Worm (Caenorhabditis elegans) whole organism, L1 larva: ENCODE measurements around the gene C25D7.9.
"Not testable (repeated sequence)": the region's sequence is repeated elsewhere in the genome, so short reads cannot be mapped to it uniquely, and the experiment has no call there.

Source experiments
- Y116A8C.19 ChIP-seq: sonication (generic microtip); optimal IDR thresholded peaks from 2 replicates; lab custom pipeline; 2016; ENCODE audit warnings: missing compliant biosample characterization, missing genetic modification characterization, borderline replicate concordance
- aha-1 ChIP-seq: fragments of 150-350 bp; optimal IDR thresholded peaks from 2 replicates; lab custom pipeline; 2014; ENCODE audit warnings: missing biosample characterization, missing genetic modification characterization
- aly-2 ChIP-seq: fragments of 150-350 bp; optimal IDR thresholded peaks from 2 replicates; lab custom pipeline; 2014; ENCODE audit warnings: missing biosample characterization, missing genetic modification characterization
- ceh-63 ChIP-seq: fragments of 200-800 bp; sonication (Bioruptor generic); optimal IDR thresholded peaks from 2 replicates; lab custom pipeline; 2018; ENCODE audit warnings: mild to moderate bottlenecking, missing genetic modification characterization, missing compliant biosample characterization
- ceh-8 ChIP-seq: fragments of 200-800 bp; sonication (Bioruptor generic); optimal IDR thresholded peaks from 2 replicates; lab custom pipeline; 2018; ENCODE audit warnings: mild to moderate bottlenecking, missing genetic modification characterization, moderate library complexity, missing compliant biosample characterization
- ceh-88 ChIP-seq: fragments of 200-800 bp; sonication (Bioruptor generic); IDR thresholded peaks from 2 replicates; pipeline ENCODE4 v1.3.6; 2022; ENCODE audit warnings: missing genetic modification characterization, missing compliant biosample characterization
- dpl-1 ChIP-seq, 3 experiments: fragments of 150-350 bp in 2 of 3; sonication (generic microtip) in 1 of 3; optimal IDR thresholded peaks; 2 replicates each; lab custom pipeline; 2014 to 2017; ENCODE audit warnings: missing biosample characterization in 3 of 3, missing genetic modification characterization in 3 of 3, missing genetic modification reagents in 3 of 3
- efl-1 ChIP-seq, 4 experiments: fragments of 150-350 bp; optimal IDR thresholded peaks in 3 of 4; peaks in 1 of 4; 1 replicate in 1 of 4; 2 replicates in 3 of 4; lab custom pipeline; 2014; ENCODE audit warnings: missing biosample characterization in 2 of 4, missing genetic modification characterization in 2 of 4, missing genetic modification reagents in 2 of 4
- egl-13 ChIP-seq: sonication (generic microtip); optimal IDR thresholded peaks from 2 replicates; lab custom pipeline; 2016; ENCODE audit warnings: missing genotype, missing genetic modification reagents, missing genetic modification characterization, missing compliant biosample characterization
- ets-5 ChIP-seq: fragments of 200-800 bp; sonication (Bioruptor generic); IDR thresholded peaks from 2 replicates; pipeline ENCODE4 v1.3.6; 2022; ENCODE audit warnings: missing genetic modification characterization, missing compliant biosample characterization
- fkh-10 ChIP-seq: sonication (generic microtip); optimal IDR thresholded peaks from 2 replicates; lab custom pipeline; 2017; ENCODE audit warnings: missing biosample characterization, missing genetic modification reagents, missing genetic modification characterization
- fkh-4 ChIP-seq: sonication (generic microtip); optimal IDR thresholded peaks from 2 replicates; lab custom pipeline; 2016; ENCODE audit warnings: missing compliant biosample characterization, missing genetic modification characterization, borderline replicate concordance
- grh-1 ChIP-seq: fragments of 200-800 bp; sonication (Bioruptor generic); IDR thresholded peaks from 2 replicates; pipeline ENCODE4 v1.3.6; 2022; ENCODE audit warnings: missing genetic modification reagents, missing genetic modification characterization, missing compliant biosample characterization
- hlh-4 ChIP-seq: sonication (generic microtip); optimal IDR thresholded peaks from 2 replicates; lab custom pipeline; 2016; ENCODE audit warnings: mild to moderate bottlenecking, missing genetic modification characterization, missing compliant biosample characterization
- isw-1 ChIP-seq: fragments of 200-800 bp; sonication (Bioruptor generic); IDR thresholded peaks from 2 replicates; pipeline ENCODE4 v1.3.6; 2022; ENCODE audit warnings: missing genetic modification characterization, missing compliant biosample characterization
- lin-13 ChIP-seq: fragments of 150-350 bp; optimal IDR thresholded peaks from 2 replicates; lab custom pipeline; 2014; ENCODE audit warnings: missing biosample characterization, missing genetic modification reagents, missing genetic modification characterization
- lin-35 ChIP-seq, 2 experiments: fragments of 150-350 bp; optimal IDR thresholded peaks; 2 replicates each; lab custom pipeline; 2014; ENCODE audit warnings: missing biosample characterization in 2 of 2, missing genetic modification characterization in 2 of 2, missing genetic modification reagents in 2 of 2
- mep-1 ChIP-seq: fragments of 150-350 bp; optimal IDR thresholded peaks from 2 replicates; lab custom pipeline; 2014; ENCODE audit warnings: missing biosample characterization, missing genetic modification characterization
- nhr-11 ChIP-seq: fragments of 150-350 bp; optimal IDR thresholded peaks from 2 replicates; lab custom pipeline; 2014; ENCODE audit warnings: missing biosample characterization, missing genetic modification characterization
- nhr-19 ChIP-seq: fragments of 200-800 bp; sonication (Bioruptor generic); conservative IDR thresholded peaks from 2 replicates; pipeline ENCODE4 v1.3.6; 2022; ENCODE audit warnings: missing genetic modification characterization, missing compliant biosample characterization
- nhr-20 ChIP-seq: sonication (generic microtip); optimal IDR thresholded peaks from 2 replicates; lab custom pipeline; 2016; ENCODE audit warnings: mild to moderate bottlenecking, missing genetic modification characterization, missing compliant biosample characterization
- nhr-28 ChIP-seq: fragments of 150-350 bp; optimal IDR thresholded peaks from 2 replicates; lab custom pipeline; 2014; ENCODE audit warnings: missing biosample characterization, missing genetic modification characterization
- nhr-47 ChIP-seq: sonication (generic microtip); optimal IDR thresholded peaks from 2 replicates; lab custom pipeline; 2016; ENCODE audit warnings: mild to moderate bottlenecking, missing genetic modification characterization, moderate library complexity, missing compliant biosample characterization
- nhr-77 ChIP-seq: fragments of 150-350 bp; optimal IDR thresholded peaks from 2 replicates; lab custom pipeline; 2014; ENCODE audit warnings: missing biosample characterization, missing genetic modification characterization
- nhr-85 ChIP-seq: sonication (generic microtip); peaks from one replicate; lab custom pipeline; 2016; ENCODE audit warnings: missing genetic modification characterization, inconsistent platforms, missing compliant biosample characterization
- nhr-90 ChIP-seq: sonication (generic microtip); optimal IDR thresholded peaks from 2 replicates; lab custom pipeline; 2016; ENCODE audit warnings: mild to moderate bottlenecking, missing genetic modification characterization, missing compliant biosample characterization; ENCODE audit not compliant: poor library complexity
- pag-3 ChIP-seq: sonication (generic microtip); optimal IDR thresholded peaks from 2 replicates; lab custom pipeline; 2017; ENCODE audit warnings: missing genetic modification characterization, mild to moderate bottlenecking, missing compliant biosample characterization, antibody characterized with exemption, borderline replicate concordance; ENCODE audit not compliant: insufficient read depth
- rnt-1 ChIP-seq: sonication (generic microtip); optimal IDR thresholded peaks from 2 replicates; lab custom pipeline; 2016; ENCODE audit warnings: mild to moderate bottlenecking, missing genetic modification characterization, moderate library complexity, missing compliant biosample characterization
- snpc-4 ChIP-seq: fragments of 150-350 bp; optimal IDR thresholded peaks from 2 replicates; lab custom pipeline; 2014; ENCODE audit warnings: missing biosample characterization, missing genetic modification characterization
- swsn-7 ChIP-seq: sonication (generic microtip); optimal IDR thresholded peaks from 2 replicates; lab custom pipeline; 2016; ENCODE audit warnings: missing genetic modification characterization, missing compliant biosample characterization
- unc-62 ChIP-seq: fragments of 150-350 bp; optimal IDR thresholded peaks from 2 replicates; lab custom pipeline; 2014; ENCODE audit warnings: missing biosample characterization, missing genetic modification reagents, missing genetic modification characterization
- xbp-1 ChIP-seq: sonication (generic microtip); optimal IDR thresholded peaks from 2 replicates; lab custom pipeline; 2016; ENCODE audit warnings: missing genetic modification characterization, missing compliant biosample characterization

C25D7.9 gene

DNA sequence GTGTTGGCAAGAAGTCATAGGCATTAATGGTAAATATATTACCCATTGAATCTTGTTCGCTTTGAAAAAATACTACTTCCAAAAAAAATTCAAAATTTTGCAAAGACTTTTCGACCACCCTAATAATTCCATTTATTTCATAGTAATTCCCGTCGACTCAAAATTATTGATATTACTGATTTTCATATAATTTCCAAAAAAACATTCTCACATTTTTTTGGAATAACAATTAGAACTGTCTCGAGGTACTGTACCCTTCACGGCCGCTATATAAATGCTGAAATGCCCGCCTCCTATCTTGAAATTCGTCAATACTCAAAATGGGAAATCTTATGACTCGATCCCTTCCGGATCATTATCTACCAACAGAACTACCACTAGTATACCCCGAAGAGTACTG is 41.4 kb upstream of the C25D7.9 start, which contains the start of gene F14H8.4:
F14H8.4 (plus strand) TSS at position 301 of the 400 bp plus-strand sequence.
- TF ChIP-seq unc-62 (GFP tag; lab: Kevin White, UChicago) (no peak), nhr-28 (tag; lab: Kevin White, UChicago) (no peak), ceh-8 (GFP tag; lab: Kevin White, UChicago) (peak; percentile 58)

DNA sequence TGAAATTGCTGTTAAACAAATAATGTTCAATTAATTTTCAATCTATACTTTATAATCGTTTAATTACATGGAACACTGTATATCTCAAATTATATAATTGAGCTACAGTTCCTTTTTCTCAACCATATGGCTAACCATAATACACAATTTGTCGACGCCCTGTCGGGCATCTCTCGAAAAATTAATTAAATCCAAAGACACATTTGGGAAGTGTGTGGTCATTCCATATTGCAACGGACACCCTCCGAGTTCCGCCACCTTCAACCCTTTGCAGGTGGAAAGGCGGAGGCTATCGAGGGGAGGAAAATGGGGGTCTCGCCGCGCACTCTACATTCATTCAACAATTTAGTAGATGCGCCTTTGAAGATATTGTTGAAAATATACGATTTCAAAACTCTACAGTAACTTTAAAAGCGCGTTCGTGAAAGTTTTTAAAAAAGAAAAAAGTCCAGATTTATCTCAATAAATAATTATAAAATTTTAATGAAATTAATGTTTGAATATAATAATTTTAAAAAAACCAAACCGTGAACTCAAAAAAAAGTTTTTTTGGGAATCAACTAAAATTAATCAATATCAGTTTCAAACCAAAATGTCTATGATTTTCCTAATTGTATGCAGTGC is 35.9 kb upstream of the C25D7.9 start, which contains the start of gene F14H8.8:
F14H8.8 (plus strand) TSS at position 574 of the 624 bp plus-strand sequence.
- TF ChIP-seq nhr-85 = peak; percentile 78
- TF ChIP-seq ceh-63 (GFP tag; lab: Kevin White, UChicago) = no peak
- no peak for TF ChIP-seq Y116A8C.19 (tag; lab: Kevin White, UChicago)
- TF ChIP-seq lin-13 (GFP tag; lab: Kevin White, UChicago) = no peak
- peak; percentile 97 for TF ChIP-seq snpc-4 (tag; lab: Kevin White, UChicago)
- TF ChIP-seq egl-13 (tag; lab: Kevin White, UChicago) = no peak
- TF ChIP-seq lin-35 (GFP tag; optimal IDR thresholded peaks at IDR 0.05; lab: Kevin White, UChicago) = peak in 1 of 2 experiments; percentile 7
- peak; percentile 77 for TF ChIP-seq nhr-90 (tag; lab: Kevin White, UChicago)
- peak; percentile 49; the same call in 1 of the 2 replicates for TF ChIP-seq grh-1 (GFP tag; lab: Robert Waterston, UW)
- no peak for TF ChIP-seq isw-1
- peak; percentile 55 for TF ChIP-seq nhr-47 (tag; lab: Kevin White, UChicago)
- peak; percentile 35 for TF ChIP-seq nhr-20 (tag; lab: Kevin White, UChicago)
- no peak for TF ChIP-seq pag-3 (tag; lab: Kevin White, UChicago)
- TF ChIP-seq ceh-88 (GFP tag; lab: Robert Waterston, UW) = no peak
- TF ChIP-seq fkh-10 (GFP tag; lab: Kevin White, UChicago) = no peak
- TF ChIP-seq dpl-1 (GFP tag; optimal IDR thresholded peaks at IDR 0.05; lab: Kevin White, UChicago) = peak in 1 of 3 experiments; percentile 12
- TF ChIP-seq nhr-77 (tag; lab: Kevin White, UChicago) = no peak
- TF ChIP-seq rnt-1 = peak; percentile 22
- no peak for TF ChIP-seq mep-1 (tag; lab: Kevin White, UChicago)
- peak in 1 of 2 experiments; percentile 22 for TF ChIP-seq efl-1 (optimal IDR thresholded peaks at IDR 0.05; lab: Kevin White, UChicago)
- TF ChIP-seq efl-1 (GFP tag; optimal IDR thresholded peaks at IDR 0.05 in 1 of 2; lab: Kevin White, UChicago) = no peak
- peak; percentile 43 for TF ChIP-seq swsn-7 (tag; lab: Kevin White, UChicago)
- no peak for TF ChIP-seq fkh-4 (tag; lab: Kevin White, UChicago)
- TF ChIP-seq nhr-19 (GFP tag; lab: Robert Waterston, UW) = peak; percentile 69
- TF ChIP-seq aly-2 = no peak
- TF ChIP-seq, all 84 proteins: peak for 12

DNA sequence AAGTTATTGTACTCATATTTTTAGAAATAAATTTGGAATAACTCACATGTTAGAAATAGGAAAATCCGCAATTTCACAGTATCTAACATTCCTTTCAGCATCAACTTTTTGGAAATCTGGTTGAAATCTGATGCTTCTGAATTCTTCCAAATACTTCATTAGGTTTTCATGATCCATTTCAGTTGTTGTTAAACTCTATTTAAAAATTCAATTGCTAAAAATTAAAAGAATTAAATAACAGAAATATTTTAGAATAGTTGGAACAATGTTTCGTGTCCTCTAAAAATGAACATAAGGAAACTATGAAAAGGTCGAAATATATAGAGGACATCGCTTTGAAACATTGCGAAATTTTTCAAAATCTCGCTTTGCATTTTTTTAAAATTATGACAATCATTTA is 33.6 kb upstream of the C25D7.9 start, which contains the start of gene cng-1:
cng-1 (minus strand) TSS at position 101 of the 400 bp plus-strand sequence.
- TF ChIP-seq aha-1; ets-5; mep-1 (tag; lab: Kevin White, UChicago): not testable (repeated sequence)

DNA sequence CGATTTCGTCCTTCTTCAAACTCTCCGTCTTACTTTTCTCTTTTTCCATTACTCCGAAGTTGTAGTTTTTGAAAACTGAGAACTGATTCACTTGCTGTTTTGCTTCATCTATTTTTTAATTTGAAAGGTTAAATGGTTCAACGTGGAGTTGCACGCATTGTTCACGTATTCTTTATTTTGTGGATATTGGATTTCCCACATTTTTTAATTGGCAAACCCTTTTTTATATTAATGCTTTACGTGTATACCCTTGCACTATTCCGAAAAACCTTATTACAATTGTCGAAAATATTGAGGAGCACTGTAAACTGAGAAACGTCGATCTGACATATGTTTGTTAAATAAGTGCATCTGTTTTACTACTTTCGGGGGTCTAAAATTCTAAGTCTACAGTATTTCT is 28.2 kb upstream of the C25D7.9 start, which contains the start of gene melo-3:
melo-3 (minus strand) TSS at position 101 of the 400 bp plus-strand sequence.
- TF ChIP-seq grh-1 (GFP tag; lab: Robert Waterston, UW); nhr-11 (tag; lab: Kevin White, UChicago); hlh-4 (tag; lab: Kevin White, UChicago): not testable (repeated sequence)

DNA sequence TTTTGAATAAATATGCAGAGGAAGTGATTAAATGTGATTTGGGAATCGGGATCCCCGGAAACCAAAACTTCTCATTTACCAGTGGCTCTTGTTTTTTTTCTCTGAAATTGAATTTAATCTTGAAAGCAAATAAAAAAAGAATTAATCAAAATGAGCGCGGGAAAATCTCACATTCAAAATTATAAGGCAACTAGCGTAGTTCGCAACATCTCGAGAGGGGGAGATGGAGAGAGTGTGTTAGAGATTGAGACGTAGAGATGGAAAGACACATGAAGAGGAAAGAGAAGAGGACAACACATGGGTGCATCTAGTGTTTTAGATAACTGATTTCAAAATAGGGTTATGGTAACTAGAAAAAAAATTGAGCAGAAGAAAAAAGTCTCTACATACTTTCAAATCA is 16.8 kb upstream of the C25D7.9 start, which contains the start of gene sdc-3:
sdc-3 (minus strand) TSS at position 101 of the 400 bp plus-strand sequence.
- TF ChIP-seq efl-1 (optimal IDR thresholded peaks at IDR 0.05; lab: Kevin White, UChicago) (peak; percentile 1 to 39), efl-1 (GFP tag; optimal IDR thresholded peaks at IDR 0.05 in 1 of 2; lab: Kevin White, UChicago) (peak in 1 of 2 experiments; percentile 29), hlh-4 (tag; lab: Kevin White, UChicago) (no peak), nhr-19 (GFP tag; lab: Robert Waterston, UW) (no peak), dpl-1 (GFP tag; optimal IDR thresholded peaks at IDR 0.05; lab: Kevin White, UChicago) (peak in 2 of 3 experiments; percentile 14 to 46), xbp-1 (tag; lab: Kevin White, UChicago) (no peak), nhr-85 (peak; percentile 47)
- TF ChIP-seq, all 84 proteins: peak for 3
